Worm (Caenorhabditis elegans) whole organism, mixed stage, embryonic: ENCODE measurements around the gene C44C10.7.

Source experiments
- M03D4.4 ChIP-seq: sonication (generic microtip); optimal IDR thresholded peaks from 2 replicates; lab custom pipeline; 2017; ENCODE audit warnings: mild to moderate bottlenecking, missing genetic modification characterization, missing compliant biosample characterization
- blmp-1 ChIP-seq: fragments of 150-350 bp; optimal IDR thresholded peaks from 2 replicates; lab custom pipeline; 2014; ENCODE audit warnings: missing biosample characterization, missing genetic modification characterization
- ceh-43 ChIP-seq: fragments of 200-800 bp; sonication (Bioruptor generic); optimal IDR thresholded peaks from 2 replicates; lab custom pipeline; 2018; ENCODE audit warnings: mild to moderate bottlenecking, missing genetic modification characterization, moderate library complexity, missing compliant biosample characterization
- ceh-83 ChIP-seq: fragments of 200-800 bp; sonication (Bioruptor generic); optimal IDR thresholded peaks from 2 replicates; lab custom pipeline; 2018; ENCODE audit warnings: mild to moderate bottlenecking, missing genetic modification characterization, missing compliant biosample characterization
- ces-1 ChIP-seq: fragments of 150-350 bp; optimal IDR thresholded peaks from 2 replicates; lab custom pipeline; 2014; ENCODE audit warnings: missing biosample characterization, missing genetic modification reagents, missing genetic modification characterization
- cnd-1 ChIP-seq: fragments of 200-800 bp; sonication (Bioruptor generic); optimal IDR thresholded peaks from 2 replicates; lab custom pipeline; 2018; ENCODE audit warnings: mild to moderate bottlenecking, missing genetic modification characterization, missing compliant biosample characterization
- drap-1 ChIP-seq: fragments of 200-800 bp; sonication (Bioruptor generic); optimal IDR thresholded peaks from 3 replicates; lab custom pipeline; 2018; ENCODE audit warnings: mild to moderate bottlenecking, missing genetic modification characterization, missing compliant biosample characterization
- elt-1 ChIP-seq: sonication (generic microtip); optimal IDR thresholded peaks from 2 replicates; lab custom pipeline; 2017; ENCODE audit warnings: missing genetic modification characterization, mild to moderate bottlenecking, missing compliant biosample characterization, antibody characterized with exemption, moderate library complexity, borderline replicate concordance; ENCODE audit not compliant: insufficient read depth
- flh-1 ChIP-seq: fragments of 200-800 bp; sonication (Bioruptor generic); optimal IDR thresholded peaks from 2 replicates; lab custom pipeline; 2018; ENCODE audit warnings: mild to moderate bottlenecking, missing genetic modification characterization, moderate library complexity, missing compliant biosample characterization
- ham-2 ChIP-seq: fragments of 200-800 bp; sonication (Bioruptor generic); optimal IDR thresholded peaks from 2 replicates; lab custom pipeline; 2018; ENCODE audit warnings: mild to moderate bottlenecking, missing genetic modification characterization, missing compliant biosample characterization
- lin-13 ChIP-seq: fragments of 150-350 bp; optimal IDR thresholded peaks from 2 replicates; lab custom pipeline; 2014; ENCODE audit warnings: missing biosample characterization, missing genetic modification characterization
- lsy-2 ChIP-seq: fragments of 150-350 bp; optimal IDR thresholded peaks from 2 replicates; lab custom pipeline; 2014; ENCODE audit warnings: missing biosample characterization, missing genetic modification characterization
- mab-5 ChIP-seq: fragments of 150-350 bp; optimal IDR thresholded peaks from 2 replicates; lab custom pipeline; 2014; ENCODE audit warnings: missing biosample characterization, missing genetic modification characterization
- mep-1 ChIP-seq: fragments of 150-350 bp; optimal IDR thresholded peaks from 2 replicates; lab custom pipeline; 2017; ENCODE audit warnings: missing biosample characterization, missing genetic modification reagents, missing genetic modification characterization, inconsistent platforms
- mls-2 ChIP-seq: sonication (generic microtip); optimal IDR thresholded peaks from 2 replicates; lab custom pipeline; 2016; ENCODE audit warnings: mild to moderate bottlenecking, missing genetic modification characterization, moderate library complexity, missing compliant biosample characterization
- nhr-12 ChIP-seq: fragments of 150-350 bp; optimal IDR thresholded peaks from 2 replicates; lab custom pipeline; 2014; ENCODE audit warnings: missing biosample characterization, missing genetic modification characterization
- nhr-237 ChIP-seq: fragments of 150-350 bp; optimal IDR thresholded peaks from 2 replicates; lab custom pipeline; 2014; ENCODE audit warnings: missing biosample characterization, missing genetic modification characterization
- nhr-28 ChIP-seq: fragments of 150-350 bp; optimal IDR thresholded peaks from 2 replicates; lab custom pipeline; 2014; ENCODE audit warnings: missing biosample characterization, missing genetic modification characterization
- pha-4 ChIP-seq: fragments of 150-350 bp; optimal IDR thresholded peaks from 2 replicates; lab custom pipeline; 2018; ENCODE audit warnings: missing biosample characterization, missing genetic modification reagents, missing genetic modification characterization
- sem-2 ChIP-seq: fragments of 200-800 bp; sonication (Bioruptor generic); optimal IDR thresholded peaks from 2 replicates; lab custom pipeline; 2018; ENCODE audit warnings: mild to moderate bottlenecking, missing genetic modification characterization, missing compliant biosample characterization
- snpc-4 ChIP-seq: fragments of 150-350 bp; optimal IDR thresholded peaks from 2 replicates; lab custom pipeline; 2014; ENCODE audit warnings: missing biosample characterization, missing genetic modification characterization
- tbx-8 ChIP-seq: fragments of 200-800 bp; sonication (Bioruptor generic); optimal IDR thresholded peaks from 2 replicates; lab custom pipeline; 2018; ENCODE audit warnings: mild to moderate bottlenecking, missing genetic modification characterization, moderate library complexity, missing compliant biosample characterization
- unc-39 ChIP-seq: fragments of 150-350 bp; optimal IDR thresholded peaks from 2 replicates; lab custom pipeline; 2014; ENCODE audit warnings: missing biosample characterization, missing genetic modification characterization
- unc-62 ChIP-seq: fragments of 150-350 bp; optimal IDR thresholded peaks from 2 replicates; lab custom pipeline; 2014; ENCODE audit warnings: missing biosample characterization, missing genetic modification reagents, missing genetic modification characterization
- zip-8 ChIP-seq: fragments of 150-350 bp; optimal IDR thresholded peaks from 2 replicates; lab custom pipeline; 2014; ENCODE audit warnings: missing biosample characterization, missing genetic modification characterization
- ztf-11 ChIP-seq: fragments of 150-350 bp; optimal IDR thresholded peaks from 2 replicates; lab custom pipeline; 2014; ENCODE audit warnings: missing biosample characterization, missing genetic modification characterization

The C44C10.7 gene

DNA sequence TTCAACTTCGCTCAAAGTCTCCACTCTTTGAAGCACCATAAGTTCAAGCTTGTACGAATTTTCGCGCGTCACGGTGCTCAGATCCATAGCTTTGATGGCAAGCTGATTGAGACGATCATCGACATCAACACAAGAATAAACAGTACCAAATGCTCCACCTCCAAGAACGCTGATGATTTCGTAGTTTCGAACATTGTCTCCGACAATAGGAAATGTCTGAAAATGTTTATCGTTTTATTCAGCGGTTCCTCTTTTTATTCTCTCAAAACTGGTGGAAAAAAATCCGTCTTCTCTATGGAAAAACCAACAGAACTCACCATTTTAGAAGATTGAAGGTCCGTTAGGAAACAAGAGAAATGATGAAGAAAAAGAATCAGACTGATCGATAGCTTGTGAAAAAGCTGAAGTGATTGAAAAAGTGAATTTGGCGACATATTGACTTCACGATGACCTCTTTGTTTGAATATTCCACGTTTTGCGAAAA, at the start of gene C44C10.7:
C44C10.7 (minus strand) TSS at position 434 of the 484 bp plus-strand sequence.
- TF ChIP-seq elt-1 (tag; lab: Kevin White, UChicago) (no peak), M03D4.4 (tag; lab: Kevin White, UChicago) (no peak), sem-2 (GFP tag; lab: Kevin White, UChicago) (no peak), ztf-11 (tag; lab: Kevin White, UChicago) (no peak), nhr-12 (tag; lab: Kevin White, UChicago) (no peak)

DNA sequence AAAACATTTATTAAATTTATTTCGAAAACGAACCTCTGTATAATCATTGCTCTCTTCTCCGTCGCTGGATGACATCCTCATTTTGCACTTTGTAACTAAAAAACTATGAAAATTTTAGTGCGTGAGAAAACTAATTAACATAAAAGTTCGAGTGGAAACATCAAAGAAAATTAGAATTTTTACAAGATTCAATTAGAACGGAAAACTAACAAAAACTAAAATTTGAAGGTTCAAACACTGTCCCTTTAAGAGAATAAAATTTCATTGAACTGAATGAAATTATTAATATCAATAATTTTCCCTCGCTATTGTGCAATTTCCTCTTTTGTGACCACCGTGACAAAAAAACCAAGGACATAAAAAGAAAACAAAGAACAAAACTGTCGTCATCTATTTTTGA, 49.0 kb upstream of the C44C10.7 start, which contains the start of gene D1053.3:
D1053.3 (minus strand) TSS at position 101 of the 400 bp plus-strand sequence.
- TF ChIP-seq sem-2 (GFP tag; lab: Kevin White, UChicago) (no peak), ceh-43 (GFP tag; lab: Kevin White, UChicago) (no peak), mls-2 (no peak), unc-39 (no peak), ham-2 (no peak), nhr-12 (tag; lab: Kevin White, UChicago) (no peak), elt-1 (tag; lab: Kevin White, UChicago) (no peak), cnd-1 (tag; lab: Kevin White, UChicago) (no peak)

DNA sequence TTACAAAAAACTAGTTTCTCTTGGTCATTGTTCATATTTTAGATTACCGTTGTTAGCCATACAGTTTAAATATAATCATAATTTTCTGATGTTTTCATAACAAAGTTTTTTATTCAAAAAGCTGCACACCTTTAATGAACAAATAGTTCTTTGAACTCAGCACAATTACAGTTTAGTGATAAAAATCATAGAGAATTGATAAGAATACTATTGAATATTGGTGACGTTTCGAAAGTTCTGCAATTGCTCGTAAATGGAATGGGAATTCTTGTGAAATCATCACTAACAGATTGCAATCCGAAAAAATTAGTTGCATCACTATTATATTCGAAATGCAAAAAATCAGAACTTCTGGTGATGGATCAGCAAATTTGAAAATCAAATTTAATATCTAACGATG, 46.0 kb upstream of the C44C10.7 start:
- no peak for TF ChIP-seq snpc-4 (tag; lab: Kevin White, UChicago)
- no peak for TF ChIP-seq M03D4.4 (tag; lab: Kevin White, UChicago)

DNA sequence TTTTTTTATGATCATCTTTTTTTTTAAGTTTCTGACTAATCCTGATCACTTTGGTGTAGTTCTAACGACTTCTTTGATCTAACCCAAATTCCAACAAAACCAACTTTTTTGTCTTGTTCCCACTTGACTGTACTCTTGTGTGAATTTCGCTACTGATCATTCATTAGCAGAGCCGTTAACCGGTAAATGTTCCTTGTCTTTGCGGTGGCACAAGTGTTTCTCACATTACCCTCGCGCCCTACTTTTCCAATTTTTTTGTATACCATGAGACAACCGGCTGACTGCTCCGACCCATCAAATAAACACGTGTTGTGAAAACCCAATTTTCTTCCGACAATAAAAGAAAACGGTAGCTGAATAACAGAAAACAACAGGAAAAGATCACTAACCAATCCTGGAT, 44.7 kb upstream of the C44C10.7 start:
- TF ChIP-seq cnd-1 (tag; lab: Kevin White, UChicago): no peak
- TF ChIP-seq mab-5: no peak
- TF ChIP-seq unc-62 (GFP tag; lab: Kevin White, UChicago): no peak
- no peak for TF ChIP-seq ztf-11 (tag; lab: Kevin White, UChicago)
- no peak for TF ChIP-seq mep-1 (tag; lab: Kevin White, UChicago)
- TF ChIP-seq mls-2: no peak
- no peak for TF ChIP-seq drap-1 (GFP tag; lab: Kevin White, UChicago)
- TF ChIP-seq lsy-2 (tag; lab: Kevin White, UChicago): no peak
- TF ChIP-seq ceh-43 (GFP tag; lab: Kevin White, UChicago): no peak
- TF ChIP-seq nhr-12 (tag; lab: Kevin White, UChicago): no peak
- no peak for TF ChIP-seq nhr-237 (tag; lab: Kevin White, UChicago)
- TF ChIP-seq sem-2 (GFP tag; lab: Kevin White, UChicago): no peak
- no peak for TF ChIP-seq ceh-83 (GFP tag; lab: Kevin White, UChicago)

DNA sequence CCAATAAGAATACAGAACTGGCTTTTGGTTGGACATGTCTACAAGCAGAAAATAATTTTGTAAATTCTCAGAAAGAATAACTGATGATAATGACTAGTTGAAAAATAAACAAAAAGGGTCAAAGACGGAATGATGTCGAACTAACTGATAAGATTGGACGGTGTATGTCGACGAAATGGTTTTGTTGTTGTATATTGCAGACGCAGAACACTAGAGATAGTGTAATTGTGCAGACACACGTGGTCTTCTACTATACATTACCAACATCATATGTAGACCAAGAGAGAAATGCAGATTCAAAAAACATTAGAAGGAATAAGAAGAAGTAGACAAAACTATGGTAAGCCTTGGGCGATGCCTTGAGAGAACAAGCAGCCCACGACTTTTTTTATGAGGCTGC, 39.7 kb upstream of the C44C10.7 start, which contains the start of the genes gst-42 and D1053.2:
gst-42 (minus strand) TSS at position 176 of the 400 bp plus-strand sequence.
D1053.2 (plus strand) TSS at position 391 of the 400 bp plus-strand sequence.
- TF ChIP-seq lin-13: no peak
- no peak for TF ChIP-seq elt-1 (tag; lab: Kevin White, UChicago)
- TF ChIP-seq ceh-83 (GFP tag; lab: Kevin White, UChicago): no peak
- no peak for TF ChIP-seq cnd-1 (tag; lab: Kevin White, UChicago)
- TF ChIP-seq mep-1 (tag; lab: Kevin White, UChicago): no peak
- no peak for TF ChIP-seq nhr-28 (tag; lab: Kevin White, UChicago)
- TF ChIP-seq unc-62 (GFP tag; lab: Kevin White, UChicago): no peak
- TF ChIP-seq ces-1 (GFP tag; lab: Kevin White, UChicago): no peak

DNA sequence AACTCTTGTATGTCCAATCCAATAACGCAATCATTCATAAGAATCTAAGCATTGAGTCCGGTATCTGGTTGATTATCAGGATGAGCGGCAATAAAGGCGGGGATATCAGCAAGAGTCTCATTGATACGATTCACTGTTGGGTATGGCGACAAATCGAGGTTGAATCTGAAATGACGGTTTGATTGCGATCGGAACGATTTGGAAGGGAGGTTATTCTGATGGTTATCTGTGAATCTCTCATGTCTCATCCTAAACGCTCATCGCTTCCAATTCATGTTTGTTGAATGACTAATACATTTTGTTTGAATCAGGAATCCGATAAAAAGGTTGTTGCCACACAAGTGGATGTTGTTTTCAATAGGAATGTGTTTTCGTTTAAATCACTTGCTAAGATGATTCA, 38.4 kb upstream of the C44C10.7 start:
- TF ChIP-seq lsy-2 (tag; lab: Kevin White, UChicago): no peak
- no peak for TF ChIP-seq tbx-8 (GFP tag; lab: Kevin White, UChicago)
- peak; percentile 49 for TF ChIP-seq ham-2
- no peak for TF ChIP-seq nhr-28 (tag; lab: Kevin White, UChicago)
- no peak for TF ChIP-seq cnd-1 (tag; lab: Kevin White, UChicago)
- TF ChIP-seq elt-1 (tag; lab: Kevin White, UChicago): peak; percentile 97
- no peak for TF ChIP-seq zip-8 (tag; lab: Kevin White, UChicago)
- no peak for TF ChIP-seq pha-4 (tag; lab: Kevin White, UChicago)

DNA sequence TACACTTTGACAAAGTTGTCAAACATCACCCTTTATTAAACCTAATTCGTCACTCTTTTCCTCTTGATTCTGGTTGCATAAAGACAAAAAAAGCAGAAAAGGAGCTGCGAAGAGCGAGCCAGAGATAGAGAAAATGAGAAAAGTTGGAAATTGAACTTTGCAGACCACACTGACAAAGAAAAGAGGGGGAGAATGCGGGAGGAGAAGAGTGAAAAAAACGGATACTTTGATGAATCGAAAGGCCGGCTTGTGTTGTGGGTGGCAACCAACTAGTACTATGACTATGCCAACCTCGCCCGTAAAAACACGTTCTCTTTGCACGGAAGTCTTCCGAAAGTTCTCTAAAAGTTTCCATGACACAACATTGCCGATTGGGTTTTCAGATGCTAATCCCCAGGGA, 37.6 kb upstream of the C44C10.7 start:
- TF ChIP-seq ztf-11 (tag; lab: Kevin White, UChicago) (no peak), blmp-1 (tag; lab: Kevin White, UChicago) (no peak), elt-1 (tag; lab: Kevin White, UChicago) (no peak), nhr-12 (tag; lab: Kevin White, UChicago) (no peak), mab-5 (no peak), flh-1 (no peak), pha-4 (tag; lab: Kevin White, UChicago) (no peak), unc-62 (GFP tag; lab: Kevin White, UChicago) (no peak), cnd-1 (tag; lab: Kevin White, UChicago) (no peak)
